Worm (Caenorhabditis elegans): Measurements from ENCODE around the gene nspc-1.
"Not testable (repeated sequence)": the region's sequence is repeated elsewhere in the genome, so short reads cannot be mapped to it uniquely, and the experiment has no call there.

nspc-1 gene

DNA sequence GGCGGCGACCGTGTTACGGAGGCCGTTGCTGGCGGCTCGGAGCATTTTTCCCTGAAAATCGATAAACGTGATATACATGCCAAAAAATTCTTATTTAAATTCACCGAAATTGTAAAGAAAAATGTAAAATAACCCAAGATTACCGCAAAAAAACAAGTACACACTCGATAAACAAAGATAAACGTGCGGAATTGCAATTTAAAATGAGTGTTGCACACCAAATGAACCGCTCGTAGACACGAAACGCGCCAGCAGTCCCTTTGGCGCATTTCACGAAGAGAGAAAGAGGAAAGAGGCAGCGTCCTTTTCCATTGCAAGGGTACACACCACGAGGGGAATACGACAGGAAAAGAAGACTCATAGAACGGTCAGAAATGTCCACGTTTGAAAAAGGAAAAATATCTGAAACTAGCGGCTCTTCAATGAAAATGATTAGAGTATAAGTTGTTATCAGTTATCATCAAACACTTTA, 11.1 kb upstream of the nspc-1 start, which contains the start of gene sdha-1 (continued):
- TF ChIP-seq hlh-8 (tag; optimal IDR thresholded peaks at IDR 0.05) (no peak), unc-55 (GFP tag; optimal IDR thresholded peaks at IDR 0.05) (no peak), che-1 (tag; optimal IDR thresholded peaks at IDR 0.05) (no peak), sox-4 (tag; optimal IDR thresholded peaks at IDR 0.05) (no peak), ahr-1 (tag; optimal IDR thresholded peaks at IDR 0.05) (no peak), ceh-30 (tag; optimal IDR thresholded peaks at IDR 0.05) (peak; percentile 32)

DNA sequence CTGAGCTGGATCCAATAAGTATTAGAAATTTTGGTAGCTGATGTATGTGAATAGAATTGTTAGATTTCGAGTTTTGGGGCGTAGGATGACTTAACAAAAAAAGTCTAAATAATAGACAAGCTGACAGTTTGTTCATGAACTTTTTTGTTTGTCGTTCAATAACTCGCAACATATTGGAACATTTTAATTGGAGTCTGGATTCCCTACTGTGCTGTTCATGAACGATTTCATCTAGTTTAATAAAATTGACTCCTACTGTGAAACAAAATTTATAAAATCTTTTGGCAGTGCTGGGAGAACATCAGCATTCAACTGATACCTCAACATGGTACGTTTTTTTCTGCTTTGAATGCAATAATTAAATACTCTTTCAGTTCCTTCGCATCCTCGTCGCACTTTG, 6.7 kb upstream of the nspc-1 start, which contains the start of gene nspc-7:
Gene nspc-7, plus strand, starts transcription at position 301 of the 400 bp plus-strand sequence.
- TF ChIP-seq elt-4, pros-1, ttx-3 (tag; optimal IDR thresholded peaks at IDR 0.05): not testable (repeated sequence)

DNA sequence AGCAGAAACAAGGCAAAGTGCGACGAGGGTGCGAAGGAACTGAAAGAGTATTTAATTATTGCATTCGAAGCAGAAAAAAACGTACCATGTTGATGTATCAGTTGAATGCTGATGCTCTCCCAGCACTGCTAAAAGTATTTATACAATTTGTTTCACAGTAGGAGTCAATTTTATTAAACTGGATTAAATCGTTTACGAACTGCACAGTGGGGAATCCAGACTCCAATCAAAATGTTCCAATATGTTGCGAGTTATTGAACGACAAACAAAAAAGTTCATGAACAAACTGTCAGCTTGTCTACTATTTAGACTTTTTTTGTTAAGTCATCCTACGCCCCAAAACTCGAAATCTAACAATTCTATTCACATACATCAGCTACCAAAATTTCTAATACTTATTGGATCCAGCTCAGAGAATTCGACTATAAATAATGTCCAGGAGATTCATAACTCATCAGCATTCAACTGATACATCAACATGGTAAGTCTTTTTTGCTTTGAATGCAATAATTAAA, 3.4 kb upstream of the nspc-1 start, which contains the start of the genes nspc-4 and nspc-5:
Gene nspc-4, minus strand, starts transcription at position 101 of the 515 bp plus-strand sequence.
Gene nspc-5, plus strand, starts transcription at position 465 of the 515 bp plus-strand sequence.
- not testable (repeated sequence) for TF ChIP-seq unc-55 (GFP tag; optimal IDR thresholded peaks at IDR 0.05); pha-4 (tag; optimal IDR thresholded peaks at IDR 0.05); hlh-30 (tag; optimal IDR thresholded peaks at IDR 0.05; ENCODE audit: insufficient read depth)

DNA sequence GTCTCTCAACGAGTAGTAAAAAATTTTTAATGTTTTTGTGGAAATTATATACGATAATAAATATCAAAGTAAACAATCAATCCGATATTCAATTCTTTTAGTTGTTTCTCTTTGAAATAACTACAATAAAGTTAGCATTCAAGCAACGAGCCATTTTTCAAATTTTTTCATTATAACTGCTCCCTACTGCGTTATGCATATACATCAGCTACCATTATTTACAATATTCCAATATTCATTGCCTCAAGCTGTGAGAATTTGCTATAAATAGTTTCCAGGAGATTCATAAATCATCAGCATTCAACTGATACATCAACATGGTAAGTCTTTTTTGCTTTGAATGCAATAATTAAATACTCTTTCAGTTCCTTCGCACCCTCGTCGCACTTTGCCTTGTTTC, 1.9 kb upstream of the nspc-1 start, which contains the start of gene nspc-3:
Gene nspc-3, plus strand, starts transcription at position 301 of the 400 bp plus-strand sequence.
- no peak for TF ChIP-seq ceh-14 (tag; optimal IDR thresholded peaks at IDR 0.05)
- no peak for TF ChIP-seq C38D4.7 (GFP tag; optimal IDR thresholded peaks at IDR 0.05)
- TF ChIP-seq ceh-24 (tag; optimal IDR thresholded peaks at IDR 0.05), result no peak
- no peak for TF ChIP-seq pqm-1 (tag; optimal IDR thresholded peaks at IDR 0.05)
- no peak for TF ChIP-seq unc-42 (tag; optimal IDR thresholded peaks at IDR 0.05)
- no peak for TF ChIP-seq gmeb-2 (tag; optimal IDR thresholded peaks at IDR 0.05)
- TF ChIP-seq syd-9 (tag; optimal IDR thresholded peaks at IDR 0.05), result no peak
- no peak for TF ChIP-seq unc-3 (GFP tag; conservative IDR thresholded peaks at IDR 0.05)
- TF ChIP-seq unc-3 (tag; optimal IDR thresholded peaks at IDR 0.05), result no peak
- no peak for TF ChIP-seq ceh-9 (tag; optimal IDR thresholded peaks at IDR 0.05)
- no peak for TF ChIP-seq eyg-1 (tag; optimal IDR thresholded peaks at IDR 0.05)
- no peak for TF ChIP-seq lim-6 (tag; optimal IDR thresholded peaks at IDR 0.05)
- TF ChIP-seq dve-1 (tag; optimal IDR thresholded peaks at IDR 0.05), result no peak
- TF ChIP-seq ceh-22 (tag; optimal IDR thresholded peaks at IDR 0.05), result no peak
- TF ChIP-seq mec-3 (tag; optimal IDR thresholded peaks at IDR 0.05; ENCODE audit: borderline replicate concordance), result no peak
- TF ChIP-seq fkh-6 (tag; optimal IDR thresholded peaks at IDR 0.05), result no peak

DNA sequence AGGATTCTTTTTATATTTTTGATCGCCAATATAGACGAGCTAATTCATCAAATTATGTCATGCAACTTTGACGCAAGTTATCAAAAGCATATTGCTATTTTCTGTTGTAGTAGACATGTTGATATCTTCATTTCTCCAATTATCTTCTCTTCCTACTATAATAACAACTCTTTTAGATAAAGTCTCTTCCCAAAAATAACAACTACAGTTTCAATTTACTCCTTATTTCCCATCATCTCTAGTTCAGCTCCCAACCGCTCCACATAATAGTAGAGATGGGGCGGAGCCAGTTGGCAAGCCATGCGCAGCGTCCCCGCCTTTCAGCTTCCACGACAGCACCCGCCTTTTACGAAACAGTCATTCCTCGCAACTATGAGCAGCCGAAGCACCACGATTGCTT, 7.0 kb downstream of the nspc-1 start, which contains the start of gene flp-5:
Gene flp-5, plus strand, starts transcription at position 301 of the 400 bp plus-strand sequence.
- TF ChIP-seq unc-55 (GFP tag; optimal IDR thresholded peaks at IDR 0.05) (no peak), pha-4 (tag; optimal IDR thresholded peaks at IDR 0.05) (no peak), C38D4.7 (GFP tag; optimal IDR thresholded peaks at IDR 0.05) (no peak), dve-1 (tag; optimal IDR thresholded peaks at IDR 0.05) (no peak), K09A11.1 (tag; optimal IDR thresholded peaks at IDR 0.05; ENCODE audit: insufficient read depth) (no peak), pag-3 (tag; optimal IDR thresholded peaks at IDR 0.05; ENCODE audit: borderline replicate concordance) (no peak), lin-11 (tag; optimal IDR thresholded peaks at IDR 0.05) (no peak), ama-1 (optimal IDR thresholded peaks at IDR 0.05) (no peak), ceh-48 (tag; optimal IDR thresholded peaks at IDR 0.05) (no peak), ceh-45 (GFP tag; IDR thresholded peaks at IDR 0.05) (no peak), ceh-9 (tag; optimal IDR thresholded peaks at IDR 0.05) (no peak)

Measured in whole organism, late embryonic.